Fruit fly (Drosophila melanogaster) whole organism, wandering third instar larva: Measurements from ENCODE around the gene CG1142.

Source experiments
- Jra ChIP-seq: sonication (Bioruptor generic); optimal IDR thresholded peaks from 2 replicates; lab custom pipeline; 2016; ENCODE audit warnings: missing biosample characterization, missing genetic modification characterization
- dl ChIP-seq, 2 experiments: fragments of 175-275, 200-275 bp in 1 of 2; fragments of 200-275 bp in 1 of 2; sonication (Bioruptor generic); optimal IDR thresholded peaks; lab custom pipeline; 2018; ENCODE audit warnings: mild to moderate bottlenecking in 2 of 2, missing biosample characterization in 2 of 2, missing genetic modification characterization in 2 of 2, moderate library complexity in 2 of 2; ENCODE audit not compliant: partially characterized antibody in 2 of 2, insufficient read depth in 1 of 2
- fru ChIP-seq: fragments of 200-800 bp; sonication (Bioruptor generic); optimal IDR thresholded peaks from 3 replicates; lab custom pipeline; 2016; ENCODE audit warnings: missing biosample characterization, mild to moderate bottlenecking, missing genetic modification characterization

DNA sequence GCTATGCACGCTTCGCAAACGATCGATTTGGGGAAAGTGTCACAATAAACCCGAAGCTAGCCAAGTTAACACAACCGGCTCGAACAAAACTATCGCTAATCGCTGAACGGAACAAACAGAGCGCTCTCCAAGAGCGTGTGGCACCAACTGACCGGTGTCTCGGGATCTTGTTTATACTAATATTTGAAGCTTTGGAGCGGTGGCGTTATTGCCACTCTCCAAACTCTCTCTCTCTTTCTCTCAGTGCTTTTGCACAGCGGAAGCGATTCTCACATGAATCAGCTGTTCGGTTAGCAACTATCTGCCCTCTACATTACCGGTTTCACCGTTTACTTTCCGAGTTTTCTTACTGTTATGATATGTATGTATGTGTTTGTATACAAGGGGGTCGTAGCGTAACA, 17.9 kb upstream of the CG1142 start:
- TF ChIP-seq dl (GFP tag; optimal IDR thresholded peaks at IDR 0.05; lab: Kevin White, UChicago; ENCODE audit: insufficient read depth in 1 of 2, partially characterized antibody in 2 of 2) (peak; percentile 50 to 76), Jra (GFP tag; lab: Kevin White, UChicago) (no peak), fru (no peak)
